Worm (Caenorhabditis elegans) whole organism, early embryonic: ENCODE data around the gene srh-239.

ENCODE experiments used
- B0310.2 ChIP-seq: sonication (generic microtip); optimal IDR thresholded peaks from 2 replicates; lab custom pipeline; 2016; ENCODE audit warnings: mild to moderate bottlenecking, missing genetic modification characterization, missing compliant biosample characterization
- F13C5.2 ChIP-seq: sonication (generic microtip); optimal IDR thresholded peaks from 2 replicates; lab custom pipeline; 2017; ENCODE audit warnings: mild to moderate bottlenecking, missing genetic modification characterization, inconsistent platforms, missing compliant biosample characterization
- aly-1 ChIP-seq: sonication (generic microtip); optimal IDR thresholded peaks from 2 replicates; lab custom pipeline; 2016; ENCODE audit warnings: missing genetic modification characterization, missing compliant biosample characterization
- ama-1 ChIP-seq: fragments of 150-350 bp; optimal IDR thresholded peaks from 2 replicates; lab custom pipeline; 2014
- ceh-13 ChIP-seq: fragments of 200-800 bp; sonication (Bioruptor generic); optimal IDR thresholded peaks from 2 replicates; lab custom pipeline; 2018; ENCODE audit warnings: mild to moderate bottlenecking, missing genetic modification characterization, missing compliant biosample characterization
- ceh-36 ChIP-seq: sonication (generic microtip); optimal IDR thresholded peaks from 2 replicates; lab custom pipeline; 2016; ENCODE audit warnings: missing genetic modification characterization, inconsistent platforms, missing compliant biosample characterization
- ets-7 ChIP-seq: sonication (generic microtip); optimal IDR thresholded peaks from 2 replicates; lab custom pipeline; 2016; ENCODE audit warnings: missing genotype, missing genetic modification characterization, missing compliant biosample characterization
- flt-1 ChIP-seq: fragments of 200-800 bp; sonication (Bioruptor generic); IDR thresholded peaks from 2 replicates; pipeline ENCODE4 v1.3.6; 2022; ENCODE audit warnings: missing genetic modification characterization, missing compliant biosample characterization
- hmbx-1 ChIP-seq: sonication (generic microtip); optimal IDR thresholded peaks from 2 replicates; lab custom pipeline; 2016; ENCODE audit warnings: mild to moderate bottlenecking, missing genetic modification characterization, missing compliant biosample characterization
- hnd-1 ChIP-seq: sonication (generic microtip); optimal IDR thresholded peaks from 2 replicates; lab custom pipeline; 2016; ENCODE audit warnings: missing genetic modification characterization, missing compliant biosample characterization
- pes-1 ChIP-seq: fragments of 200-800 bp; sonication (Bioruptor generic); IDR thresholded peaks from 2 replicates; pipeline ENCODE4 v1.3.6; 2022; ENCODE audit warnings: missing genetic modification reagents, missing genetic modification characterization, missing compliant biosample characterization
- scrt-1 ChIP-seq: fragments of 200-800 bp; sonication (Bioruptor generic); IDR thresholded peaks from 2 replicates; pipeline ENCODE4 v1.3.6; 2022; ENCODE audit warnings: missing genetic modification characterization, missing compliant biosample characterization
- sea-1 ChIP-seq: fragments of 200-800 bp; sonication (Bioruptor generic); conservative IDR thresholded peaks from 2 replicates; pipeline ENCODE4 v1.3.6; 2022; ENCODE audit warnings: missing genetic modification characterization, missing compliant biosample characterization
- tbx-11 ChIP-seq: fragments of 200-800 bp; sonication (Bioruptor generic); IDR thresholded peaks from 2 replicates; pipeline ENCODE4 v1.3.6; 2022; ENCODE audit warnings: missing genetic modification characterization, missing compliant biosample characterization
- tbx-37 ChIP-seq: fragments of 200-800 bp; sonication (Bioruptor generic); conservative IDR thresholded peaks from 2 replicates; pipeline ENCODE4 v1.3.6; 2022; ENCODE audit warnings: missing genetic modification reagents, missing genetic modification characterization, missing compliant biosample characterization
- tra-4 ChIP-seq: sonication (generic microtip); optimal IDR thresholded peaks from 2 replicates; lab custom pipeline; 2017; ENCODE audit warnings: missing genetic modification characterization, missing compliant biosample characterization

The srh-239 gene

ce11 chrV:15431322-15432052 lies 14.1 kb upstream of the srh-239 start:
- TF ChIP-seq hmbx-1 (tag; lab: Kevin White, UChicago): no peak
- no peak for TF ChIP-seq tbx-11 (GFP tag; lab: Robert Waterston, UW)
- TF ChIP-seq ets-7 (tag; lab: Kevin White, UChicago): no peak
- TF ChIP-seq sea-1 (GFP tag; lab: Robert Waterston, UW): no peak
- TF ChIP-seq ama-1: no peak
- no peak for TF ChIP-seq ceh-36 (tag; lab: Kevin White, UChicago)
- TF ChIP-seq pes-1 (GFP tag; lab: Robert Waterston, UW): no peak

- TF ChIP-seq hnd-1 (tag; lab: Kevin White, UChicago): no peak
- TF ChIP-seq ama-1: no peak
- TF ChIP-seq aly-1 (tag; lab: Kevin White, UChicago): no peak
- no peak for TF ChIP-seq ceh-36 (tag; lab: Kevin White, UChicago)
- no peak for TF ChIP-seq tra-4 (tag; lab: Kevin White, UChicago)
- TF ChIP-seq tbx-11 (GFP tag; lab: Robert Waterston, UW): no peak
- TF ChIP-seq sea-1 (GFP tag; lab: Robert Waterston, UW): no peak
- no peak for TF ChIP-seq B0310.2 (tag; lab: Kevin White, UChicago)
- no peak for TF ChIP-seq pes-1 (GFP tag; lab: Robert Waterston, UW)
Observed at ce11 chrV:15432457-15432856, 13.1 kb upstream of the srh-239 start, which contains the start of gene T26H5.8. T26H5.8 (minus strand) TSS chrV:15432726.

- TF ChIP-seq tra-4 (tag; lab: Kevin White, UChicago) (no peak), ets-7 (tag; lab: Kevin White, UChicago) (no peak), flt-1 (GFP tag; lab: Robert Waterston, UW) (no peak), scrt-1 (GFP tag; lab: Robert Waterston, UW) (no peak), ama-1 (no peak)
Observed at ce11 chrV:15434647-15435046, 10.9 kb upstream of the srh-239 start.

- no peak for TF ChIP-seq tra-4 (tag; lab: Kevin White, UChicago)
- no peak for TF ChIP-seq ets-7 (tag; lab: Kevin White, UChicago)
- TF ChIP-seq ama-1: no peak
- TF ChIP-seq aly-1 (tag; lab: Kevin White, UChicago): no peak
- no peak for TF ChIP-seq F13C5.2 (tag; lab: Kevin White, UChicago)
- TF ChIP-seq ceh-36 (tag; lab: Kevin White, UChicago): no peak
- no peak for TF ChIP-seq tbx-37
- TF ChIP-seq flt-1 (GFP tag; lab: Robert Waterston, UW): no peak
- TF ChIP-seq hnd-1 (tag; lab: Kevin White, UChicago): no peak
- TF ChIP-seq B0310.2 (tag; lab: Kevin White, UChicago): no peak
- TF ChIP-seq hmbx-1 (tag; lab: Kevin White, UChicago): no peak
Observed at ce11 chrV:15436133-15436532, 9.4 kb upstream of the srh-239 start.

- TF ChIP-seq ceh-36 (tag; lab: Kevin White, UChicago) (no peak), ama-1 (no peak), B0310.2 (tag; lab: Kevin White, UChicago) (no peak), tbx-11 (GFP tag; lab: Robert Waterston, UW) (no peak), scrt-1 (GFP tag; lab: Robert Waterston, UW) (no peak), tra-4 (tag; lab: Kevin White, UChicago) (no peak), sea-1 (GFP tag; lab: Robert Waterston, UW) (no peak), aly-1 (tag; lab: Kevin White, UChicago) (no peak), hnd-1 (tag; lab: Kevin White, UChicago) (no peak), F13C5.2 (tag; lab: Kevin White, UChicago) (no peak), flt-1 (GFP tag; lab: Robert Waterston, UW) (no peak), hmbx-1 (tag; lab: Kevin White, UChicago) (no peak), ets-7 (tag; lab: Kevin White, UChicago) (no peak)
Observed at ce11 chrV:15442384-15442783, 3.2 kb upstream of the srh-239 start.

ce11 chrV:15443708-15444107 lies 1.8 kb upstream of the srh-239 start, which contains the start of gene T26H5.10:
T26H5.10 (minus strand) TSS chrV:15443808.
- no peak for TF ChIP-seq B0310.2 (tag; lab: Kevin White, UChicago)

- no peak for TF ChIP-seq aly-1 (tag; lab: Kevin White, UChicago)
- no peak for TF ChIP-seq ceh-36 (tag; lab: Kevin White, UChicago)
- no peak for TF ChIP-seq tra-4 (tag; lab: Kevin White, UChicago)
Observed at ce11 chrV:15444188-15444587, 1.3 kb upstream of the srh-239 start, which contains the start of gene T26H5.11. T26H5.11 (minus strand) TSS chrV:15444288.

- no peak for TF ChIP-seq sea-1 (GFP tag; lab: Robert Waterston, UW)
- TF ChIP-seq ceh-13 (GFP tag; lab: Kevin White, UChicago): no peak
- TF ChIP-seq tra-4 (tag; lab: Kevin White, UChicago): no peak
- TF ChIP-seq pes-1 (GFP tag; lab: Robert Waterston, UW): no peak
- no peak for TF ChIP-seq hmbx-1 (tag; lab: Kevin White, UChicago)
Observed at ce11 chrV:15444615-15445014, 922 bp upstream of the srh-239 start, which contains the start of gene T26H5.9. T26H5.9 (plus strand) TSS chrV:15444916.
